Fruit fly (Drosophila melanogaster) whole organism, prepupa: Measurements from ENCODE around the gene Vlet.

Experiments used
- CG10669 ChIP-seq: fragments of 200-800 bp; sonication (Bioruptor generic); optimal IDR thresholded peaks from 3 replicates; lab custom pipeline; 2018; ENCODE audit warnings: missing biosample characterization, mild to moderate bottlenecking, missing genetic modification characterization, moderate library complexity
- CG11294 ChIP-seq: fragments of 200-800 bp; sonication (Bioruptor generic); IDR thresholded peaks from 2 replicates; pipeline ENCODE4 v1.3.6; 2022; ENCODE audit warnings: missing biosample characterization, missing genetic modification characterization
- CG4318 ChIP-seq: fragments of 200-800 bp; sonication (Bioruptor generic); optimal IDR thresholded peaks from 3 replicates; lab custom pipeline; 2017; ENCODE audit warnings: missing biosample characterization, mild to moderate bottlenecking, missing genetic modification characterization
- CG6808 ChIP-seq: fragments of 200-800 bp; sonication (Bioruptor generic); optimal IDR thresholded peaks from 3 replicates; lab custom pipeline; 2017; ENCODE audit warnings: missing biosample characterization, missing genetic modification characterization, mild to moderate bottlenecking, moderate library complexity, missing genetic modification reagents
- Smox ChIP-seq: fragments of 200-800 bp; sonication (Bioruptor generic); optimal IDR thresholded peaks from 3 replicates; lab custom pipeline; 2016; ENCODE audit warnings: missing biosample characterization, missing genetic modification characterization
- achi ChIP-seq: fragments of 200-800 bp; sonication (Bioruptor generic); optimal IDR thresholded peaks from 3 replicates; lab custom pipeline; 2016; ENCODE audit warnings: missing biosample characterization, missing genetic modification characterization
- dsx ChIP-seq: fragments of 200-800 bp; optimal IDR thresholded peaks from 3 replicates; lab custom pipeline; 2019; ENCODE audit warnings: missing biosample characterization, mild to moderate bottlenecking, missing genetic modification characterization, moderate library complexity; ENCODE audit not compliant: poor library complexity, severe bottlenecking
- fd85E ChIP-seq: fragments of 200-800 bp; sonication (Bioruptor generic); optimal IDR thresholded peaks from 3 replicates; lab custom pipeline; 2016; ENCODE audit warnings: missing biosample characterization, missing genetic modification characterization
- fkh ChIP-seq: fragments of 200-800 bp; sonication (Bioruptor generic); optimal IDR thresholded peaks from 3 replicates; lab custom pipeline; 2017; ENCODE audit warnings: missing biosample characterization, mild to moderate bottlenecking, missing genetic modification characterization, moderate library complexity
- salr ChIP-seq, 2 experiments: fragments of 200-800 bp; sonication (Bioruptor generic); optimal IDR thresholded peaks; 3 replicates each; lab custom pipeline; 2016 to 2018; ENCODE audit warnings: missing biosample characterization in 2 of 2, missing genetic modification characterization in 2 of 2, mild to moderate bottlenecking in 1 of 2
- ss ChIP-seq, 2 experiments: fragments of 200-800 bp; sonication (Bioruptor generic); optimal IDR thresholded peaks; 2 replicates in 1 of 2; 3 replicates in 1 of 2; lab custom pipeline; 2017 to 2018; ENCODE audit warnings: mild to moderate bottlenecking in 2 of 2, missing biosample characterization in 2 of 2, missing genetic modification characterization in 2 of 2, moderate library complexity in 1 of 2

DNA sequence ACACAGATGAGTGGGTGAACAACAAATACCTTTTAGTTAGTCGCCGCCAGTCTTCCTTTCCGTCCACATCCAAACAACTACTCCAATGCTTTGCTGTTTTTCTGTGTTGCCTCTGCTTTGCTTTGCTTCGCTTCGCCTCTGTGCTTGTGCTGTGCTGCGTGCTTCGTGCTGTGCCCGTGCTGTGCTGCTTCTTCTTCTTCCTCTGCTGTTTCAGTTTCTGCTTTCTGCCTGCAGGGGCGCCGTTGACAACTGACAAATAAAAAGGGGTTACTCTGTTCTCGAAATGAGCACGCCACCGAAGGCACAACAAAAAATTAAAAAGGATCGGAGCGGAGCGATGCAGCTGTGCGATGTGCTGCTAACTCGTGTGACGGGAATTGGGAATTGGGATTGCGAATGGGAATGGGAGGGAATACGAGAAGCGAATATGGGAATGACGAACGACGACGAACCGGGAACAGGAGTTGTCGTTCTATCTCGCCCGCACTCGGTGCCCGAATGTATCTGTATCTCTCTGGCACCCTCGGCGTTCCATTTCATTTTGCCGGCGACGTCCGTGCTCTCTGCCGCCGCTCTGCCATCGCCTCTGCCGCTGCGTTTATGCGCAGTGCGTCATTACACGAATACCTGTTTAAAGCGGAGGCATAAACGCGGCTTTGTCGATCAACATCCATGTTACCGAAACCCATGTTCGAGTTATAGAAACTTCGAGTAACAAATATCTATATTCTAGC is 36.3 kb upstream of the Vlet start:
- TF ChIP-seq CG11294 (GFP tag; lab: Robert Waterston, UW) (peak; percentile 55), ss (GFP tag; optimal IDR thresholded peaks at IDR 0.05; lab: Kevin White, UChicago) (peak in 1 of 2 experiments; percentile 42), CG10669 (GFP tag; lab: Kevin White, UChicago) (peak; percentile 19), fd85E (GFP tag; lab: Kevin White, UChicago) (no peak), fkh (GFP tag; lab: Kevin White, UChicago) (no peak), CG6808 (GFP tag; lab: Kevin White, UChicago) (peak; percentile 58), achi (GFP tag; lab: Kevin White, UChicago) (peak; percentile 29), Smox (no peak), salr (GFP tag; optimal IDR thresholded peaks at IDR 0.05; lab: Kevin White, UChicago) (peak in 1 of 2 experiments; percentile 12), dsx (GFP tag; lab: Kevin White, UChicago) (no peak), CG4318 (no peak)
